Worm (Caenorhabditis elegans) whole organism, young adult: ENCODE results near the gene sre-5.

Source experiments
- snpc-3.4 ChIP-seq: sonication (generic microtip); optimal IDR thresholded peaks from 2 replicates; lab custom pipeline; 2017; ENCODE audit warnings: missing genetic modification characterization, mild to moderate bottlenecking, missing compliant biosample characterization, antibody characterized with exemption, moderate library complexity, missing genotype, missing genetic modification reagents
- zim-3 ChIP-seq: sonication (generic microtip); optimal IDR thresholded peaks from 2 replicates; lab custom pipeline; 2017; ENCODE audit warnings: mild to moderate bottlenecking, missing genetic modification characterization, moderate library complexity, missing compliant biosample characterization

DNA sequence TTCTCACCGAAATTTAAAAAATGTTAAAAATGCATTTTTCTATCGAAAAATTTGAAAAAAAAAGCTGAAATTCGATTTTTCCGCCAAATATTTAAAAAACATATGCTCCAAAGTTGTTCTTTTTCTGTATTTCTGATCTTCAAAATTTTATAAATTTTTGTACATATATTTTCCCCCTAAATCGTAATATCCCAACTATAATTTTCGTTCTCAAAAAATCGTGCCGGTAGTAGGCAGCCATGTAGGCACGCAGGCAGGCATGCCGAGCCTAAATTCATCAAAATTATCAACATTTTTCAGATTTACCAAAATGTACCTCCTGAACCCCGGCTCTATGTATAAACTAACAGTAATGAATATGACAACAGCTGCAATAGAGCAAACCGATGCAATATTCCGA is at the start of gene sre-5:
- no peak for TF ChIP-seq snpc-3.4 (tag; lab: Kevin White, UChicago)
- TF ChIP-seq zim-3 (tag; lab: Kevin White, UChicago): no peak
